Worm (Caenorhabditis elegans) whole organism, L2 larva: ENCODE results near the gene srg-5.

Source experiments
- C34F6.9 ChIP-seq: fragments of 150-350 bp; optimal IDR thresholded peaks from 2 replicates; lab custom pipeline; 2014; ENCODE audit warnings: missing biosample characterization, missing genetic modification characterization
- F13H6.1 ChIP-seq: sonication (generic microtip); optimal IDR thresholded peaks from 2 replicates; lab custom pipeline; 2016; ENCODE audit warnings: missing genetic modification characterization, missing compliant biosample characterization
- Y55F3AM.14 ChIP-seq: fragments of 200-800 bp; sonication (Bioruptor generic); optimal IDR thresholded peaks from 2 replicates; lab custom pipeline; 2018; ENCODE audit warnings: mild to moderate bottlenecking, missing genetic modification characterization, missing compliant biosample characterization
- ZK546.5 ChIP-seq: sonication (generic microtip); optimal IDR thresholded peaks from 2 replicates; lab custom pipeline; 2017; ENCODE audit warnings: missing biosample characterization, missing genetic modification characterization
- alr-1 ChIP-seq: fragments of 150-350 bp; optimal IDR thresholded peaks from 2 replicates; lab custom pipeline; 2014; ENCODE audit warnings: missing biosample characterization, missing genetic modification characterization
- aly-2 ChIP-seq: fragments of 150-350 bp; optimal IDR thresholded peaks from 2 replicates; lab custom pipeline; 2014; ENCODE audit warnings: missing biosample characterization, missing genetic modification characterization
- ama-1 ChIP-seq: fragments of 150-350 bp; optimal IDR thresholded peaks from 2 replicates; lab custom pipeline; 2018; ENCODE audit warnings: inconsistent platforms
- blmp-1 ChIP-seq: sonication (generic microtip); optimal IDR thresholded peaks from 2 replicates; lab custom pipeline; 2017; ENCODE audit warnings: missing genetic modification characterization, mild to moderate bottlenecking, missing compliant biosample characterization, antibody characterized with exemption, moderate library complexity; ENCODE audit not compliant: insufficient read depth
- ceh-16 ChIP-seq: fragments of 150-350 bp; optimal IDR thresholded peaks from 2 replicates; lab custom pipeline; 2014; ENCODE audit warnings: missing biosample characterization, missing genetic modification characterization
- ceh-82 ChIP-seq: fragments of 150-350 bp; optimal IDR thresholded peaks from 2 replicates; lab custom pipeline; 2014; ENCODE audit warnings: missing biosample characterization, missing genetic modification characterization
- crh-2 ChIP-seq: sonication (generic microtip); optimal IDR thresholded peaks from 2 replicates; lab custom pipeline; 2017; ENCODE audit warnings: missing biosample characterization, missing genetic modification characterization
- dmd-4 ChIP-seq: sonication (generic microtip); optimal IDR thresholded peaks from 2 replicates; lab custom pipeline; 2017; ENCODE audit warnings: missing biosample characterization, missing genetic modification characterization
- egl-27 ChIP-seq: sonication (generic microtip); optimal IDR thresholded peaks from 3 replicates; lab custom pipeline; 2017; ENCODE audit warnings: missing biosample characterization, missing genetic modification reagents, missing genetic modification characterization
- elt-1 ChIP-seq: fragments of 150-350 bp; optimal IDR thresholded peaks from 2 replicates; lab custom pipeline; 2014; ENCODE audit warnings: missing biosample characterization, missing genetic modification characterization
- fos-1 ChIP-seq: fragments of 150-350 bp; optimal IDR thresholded peaks from 2 replicates; lab custom pipeline; 2014; ENCODE audit warnings: missing biosample characterization, missing genetic modification characterization
- gmeb-1 ChIP-seq: fragments of 150-350 bp; optimal IDR thresholded peaks from 2 replicates; lab custom pipeline; 2014; ENCODE audit warnings: missing biosample characterization, missing genetic modification characterization
- lin-11 ChIP-seq: fragments of 150-350 bp; sonication (generic microtip); optimal IDR thresholded peaks from 2 replicates; lab custom pipeline; 2014; ENCODE audit warnings: missing biosample characterization, missing genetic modification characterization, inconsistent platforms, mixed read lengths
- lin-13 ChIP-seq: fragments of 150-350 bp; optimal IDR thresholded peaks from 2 replicates; lab custom pipeline; 2014; ENCODE audit warnings: missing biosample characterization, missing genetic modification reagents, missing genetic modification characterization
- lin-39 ChIP-seq: fragments of 150-350 bp; optimal IDR thresholded peaks from 2 replicates; lab custom pipeline; 2014; ENCODE audit warnings: missing biosample characterization, missing genetic modification reagents, missing genetic modification characterization
- lsy-2 ChIP-seq, 2 experiments: fragments of 150-350 bp in 1 of 2; sonication (generic microtip) in 1 of 2; optimal IDR thresholded peaks; 2 replicates each; lab custom pipeline; 2014 to 2017; ENCODE audit warnings: missing biosample characterization in 2 of 2, missing genetic modification characterization in 2 of 2
- mab-5 ChIP-seq: fragments of 150-350 bp; optimal IDR thresholded peaks from 2 replicates; lab custom pipeline; 2014; ENCODE audit warnings: missing biosample characterization, missing genetic modification characterization
- mdl-1 ChIP-seq, 2 experiments: fragments of 150-350 bp in 1 of 2; sonication (generic microtip) in 1 of 2; optimal IDR thresholded peaks; 2 replicates each; lab custom pipeline; 2017; ENCODE audit warnings: missing biosample characterization in 2 of 2, missing genetic modification characterization in 2 of 2
- nhr-11 ChIP-seq: fragments of 150-350 bp; optimal IDR thresholded peaks from 2 replicates; lab custom pipeline; 2014; ENCODE audit warnings: missing biosample characterization, missing genetic modification characterization
- nhr-129 ChIP-seq: fragments of 150-350 bp; optimal IDR thresholded peaks from 2 replicates; lab custom pipeline; 2014; ENCODE audit warnings: missing biosample characterization, missing genetic modification characterization
- nhr-21 ChIP-seq: fragments of 150-350 bp; optimal IDR thresholded peaks from 2 replicates; lab custom pipeline; 2014; ENCODE audit warnings: missing biosample characterization, missing genetic modification characterization
- nhr-23 ChIP-seq: fragments of 150-350 bp; optimal IDR thresholded peaks from 2 replicates; lab custom pipeline; 2014; ENCODE audit warnings: missing biosample characterization, missing genetic modification reagents, missing genetic modification characterization
- nhr-25 ChIP-seq: fragments of 150-350 bp; sonication (generic microtip); optimal IDR thresholded peaks from 3 replicates; lab custom pipeline; 2014; ENCODE audit warnings: missing biosample characterization, missing genetic modification characterization
- nhr-6 ChIP-seq: fragments of 150-350 bp; optimal IDR thresholded peaks from 2 replicates; lab custom pipeline; 2014; ENCODE audit warnings: missing biosample characterization, missing genetic modification characterization
- nhr-77 ChIP-seq: fragments of 150-350 bp; optimal IDR thresholded peaks from 2 replicates; lab custom pipeline; 2014; ENCODE audit warnings: missing biosample characterization, missing genetic modification characterization
- sem-4 ChIP-seq: fragments of 150-350 bp; optimal IDR thresholded peaks from 2 replicates; lab custom pipeline; 2014; ENCODE audit warnings: missing biosample characterization, missing genetic modification reagents, missing genetic modification characterization
- skn-1 ChIP-seq: sonication (generic microtip); optimal IDR thresholded peaks from 2 replicates; lab custom pipeline; 2017; ENCODE audit warnings: missing biosample characterization, missing genetic modification characterization
- sma-3 ChIP-seq: sonication (generic microtip); optimal IDR thresholded peaks from 2 replicates; lab custom pipeline; 2016; ENCODE audit warnings: missing genetic modification reagents, missing genetic modification characterization, missing compliant biosample characterization
- sma-9 ChIP-seq, 2 experiments: fragments of 150-350 bp in 1 of 2; sonication (generic microtip) in 1 of 2; optimal IDR thresholded peaks; 2 replicates each; lab custom pipeline; 2014 to 2016; ENCODE audit warnings: missing genetic modification characterization in 2 of 2, mild to moderate bottlenecking in 1 of 2, missing biosample characterization in 1 of 2, missing compliant biosample characterization in 1 of 2, missing genetic modification reagents in 1 of 2, moderate library complexity in 1 of 2
- snpc-4 ChIP-seq: fragments of 150-350 bp; optimal IDR thresholded peaks from 2 replicates; lab custom pipeline; 2014; ENCODE audit warnings: missing biosample characterization, missing genetic modification characterization
- unc-55 ChIP-seq: fragments of 150-350 bp; sonication (generic microtip); optimal IDR thresholded peaks from 3 replicates; lab custom pipeline; 2014; ENCODE audit warnings: missing biosample characterization, missing genetic modification reagents, missing genetic modification characterization
- unc-62 ChIP-seq: fragments of 150-350 bp; optimal IDR thresholded peaks from 2 replicates; lab custom pipeline; 2014; ENCODE audit warnings: missing biosample characterization, missing genetic modification reagents, missing genetic modification characterization
- zag-1 ChIP-seq: fragments of 150-350 bp; optimal IDR thresholded peaks from 2 replicates; lab custom pipeline; 2014; ENCODE audit warnings: missing biosample characterization, missing genetic modification characterization
- ztf-1 ChIP-seq: fragments of 200-800 bp; sonication (Bioruptor generic); conservative IDR thresholded peaks from 2 replicates; pipeline ENCODE4 v1.3.6; 2022; ENCODE audit warnings: missing genetic modification characterization, missing compliant biosample characterization
- ztf-4 ChIP-seq: fragments of 150-350 bp; optimal IDR thresholded peaks from 2 replicates; lab custom pipeline; 2014; ENCODE audit warnings: missing biosample characterization, missing genetic modification characterization

Gene srg-5

DNA sequence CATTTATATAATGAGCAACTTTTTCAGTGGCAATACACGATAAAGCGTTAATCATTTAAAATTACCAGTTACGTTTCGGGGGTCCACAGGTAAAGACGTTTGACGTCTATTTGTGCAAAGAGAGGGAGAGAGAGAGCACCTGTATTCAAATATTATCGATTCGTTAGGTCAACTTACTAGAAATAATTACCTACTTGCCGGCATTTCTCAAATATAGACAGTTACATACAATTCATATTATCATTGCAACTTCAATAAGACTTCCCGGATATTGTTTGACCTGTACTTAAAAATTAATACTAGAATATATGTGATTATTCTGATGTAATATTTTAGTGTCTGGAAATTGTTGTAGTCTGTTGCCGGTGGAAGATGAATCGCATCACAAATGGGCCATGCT lies 21.5 kb upstream of the srg-5 start, which contains the start of gene gadr-3:
Gene gadr-3 (minus strand): TSS at position 101 of the 400 bp plus-strand sequence.
- TF ChIP-seq C34F6.9 (tag; lab: Kevin White, UChicago) (no peak), aly-2 (tag; lab: Kevin White, UChicago) (no peak), F13H6.1 (tag; lab: Kevin White, UChicago) (no peak), ztf-1 (GFP tag; lab: Robert Waterston, UW) (no peak), nhr-25 (tag; lab: Kevin White, UChicago) (no peak), ama-1 (lab: Kevin White, UChicago) (no peak), lin-39 (no peak), lin-13 (no peak)

DNA sequence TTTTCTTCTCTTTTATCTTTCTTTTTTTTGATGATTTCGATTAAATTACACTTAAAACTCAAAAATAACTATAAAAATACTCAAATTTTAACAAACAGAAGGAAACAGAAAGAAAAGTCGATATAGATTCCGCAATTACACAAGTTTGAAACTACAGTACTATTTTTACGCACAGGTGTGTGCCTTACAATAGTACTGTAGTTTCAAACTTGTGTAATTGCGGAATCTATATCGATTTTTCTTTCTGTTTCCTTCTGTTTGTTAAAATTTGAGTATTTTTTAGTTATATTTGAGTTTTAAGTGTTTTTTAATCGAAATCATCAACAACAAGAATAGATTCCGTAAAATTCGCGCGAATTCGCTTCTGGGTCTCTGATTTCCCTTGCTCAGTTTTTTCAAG lies 18.7 kb upstream of the srg-5 start:
- TF ChIP-seq gmeb-1 (tag; lab: Kevin White, UChicago), result no peak

DNA sequence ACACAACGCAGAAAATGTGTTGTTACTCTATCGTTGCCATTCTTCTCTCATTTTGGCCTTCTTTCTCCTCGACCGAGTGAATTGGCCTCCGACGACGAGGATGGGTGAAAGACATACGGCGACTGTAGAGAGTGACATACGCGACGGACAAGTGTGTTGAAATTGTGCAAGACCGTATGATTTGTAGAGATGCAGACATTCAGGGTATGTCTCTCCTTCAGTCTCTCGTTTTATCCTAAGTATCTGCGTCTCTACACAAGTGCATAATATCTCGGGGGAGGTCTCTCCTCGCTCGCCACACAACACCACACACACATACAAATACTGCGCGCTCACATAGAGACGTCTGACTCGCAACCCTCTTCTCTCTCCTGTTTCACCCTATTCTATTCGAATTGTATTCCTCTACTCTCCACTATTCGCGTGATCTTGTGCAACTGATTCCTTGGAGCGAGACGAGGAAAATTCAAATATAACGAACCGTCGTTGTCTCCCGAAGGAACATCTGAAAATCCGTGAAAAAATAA lies 15.8 kb upstream of the srg-5 start, which contains the start of gene hmg-1.2:
Gene hmg-1.2 (plus strand): TSS at position 311 of the 527 bp plus-strand sequence.
- TF ChIP-seq mab-5 (tag; lab: Kevin White, UChicago), result peak; percentile 43
- TF ChIP-seq egl-27, result peak; percentile 88
- peak; percentile 64 for TF ChIP-seq ceh-16 (tag; lab: Kevin White, UChicago)
- peak; percentile 89 for TF ChIP-seq nhr-21 (tag; lab: Kevin White, UChicago)
- TF ChIP-seq alr-1 (tag; lab: Kevin White, UChicago), result peak; percentile 35
- no peak for TF ChIP-seq skn-1 (tag; lab: Kevin White, UChicago)
- no peak for TF ChIP-seq nhr-11 (tag; lab: Kevin White, UChicago)
- TF ChIP-seq ztf-1 (GFP tag; lab: Robert Waterston, UW), result no peak
- no peak for TF ChIP-seq nhr-23 (tag; lab: Kevin White, UChicago)
- peak; percentile 83 for TF ChIP-seq crh-2
- peak; percentile 93 for TF ChIP-seq nhr-129 (tag; lab: Kevin White, UChicago)
- peak; percentile 54 for TF ChIP-seq lin-13
- TF ChIP-seq ceh-82 (tag; lab: Kevin White, UChicago), result no peak
- no peak for TF ChIP-seq nhr-77 (tag; lab: Kevin White, UChicago)
- TF ChIP-seq gmeb-1 (tag; lab: Kevin White, UChicago), result peak; percentile 60
- TF ChIP-seq zag-1, result peak; percentile 52
- peak; percentile 43 for TF ChIP-seq lin-11
- TF ChIP-seq mdl-1 (tag; optimal IDR thresholded peaks at IDR 0.05; lab: Kevin White, UChicago), result peak; percentile 54 to 75
- TF ChIP-seq fos-1 (tag; lab: Kevin White, UChicago), result peak; percentile 68
- TF ChIP-seq sem-4 (tag; lab: Kevin White, UChicago), result peak; percentile 65
- TF ChIP-seq nhr-25 (tag; lab: Kevin White, UChicago), result peak; percentile 83
- peak; percentile 82 for TF ChIP-seq unc-55 (GFP tag; lab: Kevin White, UChicago)
- no peak for TF ChIP-seq lin-39
- TF ChIP-seq Y55F3AM.14, result peak; percentile 67
- peak; percentile 66 for TF ChIP-seq snpc-4 (tag; lab: Kevin White, UChicago)
- peak; percentile 27 to 83 for TF ChIP-seq lsy-2 (tag; optimal IDR thresholded peaks at IDR 0.05; lab: Kevin White, UChicago)
- TF ChIP-seq sma-3, result peak; percentile 74
- peak; percentile 87 for TF ChIP-seq nhr-6
- TF ChIP-seq unc-62 (GFP tag; lab: Kevin White, UChicago), result peak; percentile 44
- TF ChIP-seq sma-9 (GFP tag; optimal IDR thresholded peaks at IDR 0.05; lab: Kevin White, UChicago), result peak; percentile 92
- TF ChIP-seq sma-9 (tag; optimal IDR thresholded peaks at IDR 0.05; lab: Kevin White, UChicago), result no peak
- peak; percentile 5 for TF ChIP-seq ZK546.5 (tag; lab: Kevin White, UChicago)
- peak; percentile 95 for TF ChIP-seq F13H6.1 (tag; lab: Kevin White, UChicago)
- TF ChIP-seq ama-1 (lab: Kevin White, UChicago), result no peak
- TF ChIP-seq ztf-4 (tag; lab: Kevin White, UChicago), result peak; percentile 73
- peak; percentile 83 for TF ChIP-seq C34F6.9 (tag; lab: Kevin White, UChicago)
- TF ChIP-seq elt-1 (tag; lab: Kevin White, UChicago), result no peak
- peak; percentile 55 for TF ChIP-seq dmd-4 (tag; lab: Kevin White, UChicago)
- TF ChIP-seq blmp-1 (tag; lab: Kevin White, UChicago), result peak; percentile 76
